Worm (Caenorhabditis elegans) whole organism, L1 larva: ENCODE results near the gene tnt-2.

ENCODE experiments used
- F16B12.6 ChIP-seq: fragments of 150-350 bp; optimal IDR thresholded peaks from 2 replicates; lab custom pipeline; 2014; ENCODE audit warnings: missing biosample characterization, missing genetic modification characterization
- ces-1 ChIP-seq: fragments of 150-350 bp; optimal IDR thresholded peaks from 2 replicates; lab custom pipeline; 2014; ENCODE audit warnings: missing biosample characterization, missing genetic modification reagents, missing genetic modification characterization
- fkh-8 ChIP-seq: sonication (generic microtip); optimal IDR thresholded peaks from 2 replicates; lab custom pipeline; 2016; ENCODE audit warnings: mild to moderate bottlenecking, missing genetic modification characterization, missing compliant biosample characterization
- lin-39 ChIP-seq: fragments of 150-350 bp; optimal IDR thresholded peaks from 2 replicates; lab custom pipeline; 2014; ENCODE audit warnings: missing biosample characterization, missing genetic modification reagents, missing genetic modification characterization
- nhr-76 ChIP-seq: sonication (generic microtip); optimal IDR thresholded peaks from 2 replicates; lab custom pipeline; 2017; ENCODE audit warnings: missing biosample characterization, missing genetic modification characterization
- pqm-1 ChIP-seq: sonication (generic microtip); optimal IDR thresholded peaks from 3 replicates; lab custom pipeline; 2017; ENCODE audit warnings: missing biosample characterization, missing genetic modification characterization
- unc-30 ChIP-seq: sonication (generic microtip); optimal IDR thresholded peaks from 2 replicates; lab custom pipeline; 2017; ENCODE audit warnings: missing biosample characterization, missing genetic modification characterization
- unc-62 ChIP-seq: fragments of 150-350 bp; optimal IDR thresholded peaks from 2 replicates; lab custom pipeline; 2014; ENCODE audit warnings: missing biosample characterization, missing genetic modification reagents, missing genetic modification characterization
- unc-86 ChIP-seq: sonication (generic microtip); optimal IDR thresholded peaks from 2 replicates; lab custom pipeline; 2016; ENCODE audit warnings: missing genetic modification characterization, missing compliant biosample characterization

ce11 chrX:8762927-8763326, 39.6 kb upstream of the tnt-2 start:
- TF ChIP-seq fkh-8 (tag; lab: Kevin White, UChicago) (no peak), unc-86 (tag; lab: Kevin White, UChicago) (no peak), pqm-1 (tag; lab: Kevin White, UChicago) (no peak), unc-30 (no peak), ces-1 (GFP tag; lab: Kevin White, UChicago) (no peak), nhr-76 (tag; lab: Kevin White, UChicago) (no peak), F16B12.6 (no peak), unc-62 (no peak), lin-39 (tag; lab: Kevin White, UChicago) (no peak)
